Worm (Caenorhabditis elegans) whole organism, mixed stage, embryonic: ENCODE data around the gene ttr-51.

Experiments
- mep-1 ChIP-seq: fragments of 150-350 bp; optimal IDR thresholded peaks from 2 replicates; lab custom pipeline; 2017; ENCODE audit warnings: missing biosample characterization, missing genetic modification reagents, missing genetic modification characterization, inconsistent platforms
- nhr-12 ChIP-seq: fragments of 150-350 bp; optimal IDR thresholded peaks from 2 replicates; lab custom pipeline; 2014; ENCODE audit warnings: missing biosample characterization, missing genetic modification characterization
- nhr-237 ChIP-seq: fragments of 150-350 bp; optimal IDR thresholded peaks from 2 replicates; lab custom pipeline; 2014; ENCODE audit warnings: missing biosample characterization, missing genetic modification characterization
- nhr-76 ChIP-seq: sonication (generic microtip); optimal IDR thresholded peaks from 2 replicates; lab custom pipeline; 2017; ENCODE audit warnings: missing biosample characterization, missing genetic modification characterization
- ztf-11 ChIP-seq: fragments of 150-350 bp; optimal IDR thresholded peaks from 2 replicates; lab custom pipeline; 2014; ENCODE audit warnings: missing biosample characterization, missing genetic modification characterization

DNA sequence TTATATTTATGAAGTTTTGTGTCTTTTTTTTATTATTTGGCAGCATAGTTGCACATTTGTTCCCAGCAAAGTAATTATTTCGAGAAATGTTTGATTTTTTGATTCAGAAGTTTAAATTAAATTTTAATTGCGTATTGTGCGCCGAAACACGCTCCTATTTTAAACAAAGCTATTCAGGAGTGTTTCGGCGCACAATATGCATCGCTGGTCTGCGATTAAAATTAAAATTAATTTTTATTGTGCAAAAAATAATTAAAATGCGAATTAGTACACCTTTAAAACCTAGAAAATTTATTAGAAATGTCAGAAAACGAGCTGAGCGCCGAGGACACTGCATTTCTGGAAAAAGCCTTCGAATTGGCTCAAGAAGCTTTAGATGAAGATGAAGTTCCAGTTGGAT is 8.7 kb downstream of the ttr-51 start, which contains the start of gene JC8.4:
- TF ChIP-seq nhr-237, result no peak
- TF ChIP-seq ztf-11 (tag; lab: Kevin White, UChicago), result no peak
- TF ChIP-seq mep-1 (tag; lab: Kevin White, UChicago), result no peak
- no peak for TF ChIP-seq nhr-76 (tag; lab: Kevin White, UChicago)
- TF ChIP-seq nhr-12 (tag; lab: Kevin White, UChicago), result no peak
